Worm (Caenorhabditis elegans): ENCODE measurements around the gene ztf-14.

DNA sequence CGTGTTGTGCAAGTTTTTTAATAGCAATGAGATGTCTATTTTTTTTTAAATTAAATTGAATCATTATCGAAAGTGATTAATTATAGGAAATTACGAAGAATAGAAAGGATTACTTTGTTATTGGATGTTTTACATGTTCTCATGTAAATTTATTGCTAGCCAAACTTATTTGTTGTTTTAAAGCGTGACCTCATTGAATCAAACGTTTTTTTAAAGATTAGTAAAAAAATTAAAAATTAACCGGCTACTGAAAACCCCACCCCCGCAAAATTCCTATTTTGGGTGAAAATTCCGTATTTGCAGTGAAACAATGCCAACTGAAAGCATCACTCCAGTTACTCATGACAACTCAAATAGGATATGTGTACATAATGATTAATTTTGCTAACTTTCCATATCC, 11.1 kb upstream of the ztf-14 start, which contains the start of gene M163.8:
- TF ChIP-seq mdl-1 (tag; optimal IDR thresholded peaks at IDR 0.05), result no peak
- no peak for TF ChIP-seq aha-1 (tag; optimal IDR thresholded peaks at IDR 0.05)
- no peak for TF ChIP-seq nhr-28 (tag; optimal IDR thresholded peaks at IDR 0.05)
- no peak for TF ChIP-seq nhr-20 (tag; optimal IDR thresholded peaks at IDR 0.05)
- TF ChIP-seq skn-1 (tag; optimal IDR thresholded peaks at IDR 0.05), result no peak
- no peak for TF ChIP-seq lin-35 (GFP tag; optimal IDR thresholded peaks at IDR 0.05)
- TF ChIP-seq lin-13 (GFP tag; optimal IDR thresholded peaks at IDR 0.05), result no peak
- TF ChIP-seq nhr-77 (tag; optimal IDR thresholded peaks at IDR 0.05), result no peak
- TF ChIP-seq nhr-11 (tag; optimal IDR thresholded peaks at IDR 0.05), result no peak
- no peak for TF ChIP-seq unc-30 (tag; optimal IDR thresholded peaks at IDR 0.05)

All from whole organism, L1 larva.